Fruit fly (Drosophila melanogaster) whole organism, pupa: ENCODE results near the gene djl.

ENCODE experiments used
- CG10348 ChIP-seq: fragments of 200-800 bp; sonication (Bioruptor generic); IDR thresholded peaks from 2 replicates; pipeline ENCODE4 v1.3.6; 2022; ENCODE audit warnings: missing biosample characterization, missing genetic modification characterization
- CG14655 ChIP-seq: fragments of 200-800 bp; sonication (Bioruptor generic); optimal IDR thresholded peaks from 3 replicates; lab custom pipeline; 2017; ENCODE audit warnings: mild to moderate bottlenecking, missing biosample characterization, missing genetic modification reagents, missing genetic modification characterization
- CG15710 ChIP-seq: fragments of 200-800 bp; sonication (Bioruptor generic); optimal IDR thresholded peaks from 2 replicates; lab custom pipeline; 2018; ENCODE audit warnings: missing biosample characterization, mild to moderate bottlenecking, missing genetic modification characterization, moderate library complexity
- Pif1A ChIP-seq: fragments of 200-800 bp; sonication (Bioruptor generic); optimal IDR thresholded peaks from 3 replicates; lab custom pipeline; 2016; ENCODE audit warnings: missing biosample characterization, missing genetic modification characterization
- Snoo ChIP-seq: fragments of 200-800 bp; sonication (Bioruptor generic); optimal IDR thresholded peaks from 3 replicates; lab custom pipeline; 2017; ENCODE audit warnings: missing biosample characterization, mild to moderate bottlenecking, missing genetic modification characterization, inconsistent platforms
- gl ChIP-seq: fragments of 200-800 bp; sonication (Bioruptor generic); optimal IDR thresholded peaks from 2 replicates; lab custom pipeline; 2018; ENCODE audit warnings: missing biosample characterization, mild to moderate bottlenecking, missing genetic modification characterization

DNA sequence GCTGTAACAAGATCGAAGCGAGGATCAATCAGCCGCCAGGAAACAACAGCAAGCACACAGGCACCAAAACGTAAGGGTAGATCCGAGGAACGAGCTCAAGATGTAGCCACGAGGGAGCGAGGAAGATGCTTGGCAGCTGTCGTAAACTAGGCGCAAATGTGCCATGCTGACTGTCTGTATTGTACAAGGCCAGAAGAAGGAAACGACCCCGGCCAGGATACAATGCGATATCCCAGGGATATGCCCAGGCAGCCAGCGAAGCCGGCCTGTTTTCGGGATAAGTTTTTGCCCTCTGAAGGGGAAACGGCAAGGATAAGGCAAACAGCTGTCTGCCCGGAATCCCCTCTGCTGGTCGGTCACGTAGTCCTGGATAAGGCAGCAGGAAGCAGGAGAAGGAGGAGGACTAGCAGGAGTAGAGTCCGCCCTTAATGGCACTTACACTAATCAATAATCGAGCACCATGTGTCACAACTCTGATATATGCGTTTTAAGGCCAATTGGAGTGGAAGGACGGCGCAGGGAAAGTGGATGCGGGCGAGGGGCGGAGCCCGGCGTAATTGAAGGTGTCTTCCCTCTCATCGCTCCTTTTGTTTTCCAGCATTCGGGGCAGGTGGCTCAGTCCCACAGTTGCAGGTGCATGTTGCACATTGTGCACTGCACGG, 45.1 kb downstream of the djl start:
- TF ChIP-seq CG14655 (GFP tag; lab: Kevin White, UChicago) (no peak), CG15710 (tag; lab: Kevin White, UChicago) (no peak), gl (no peak), CG10348 (no peak), Snoo (no peak), Pif1A (no peak)
